Fruit fly (Drosophila melanogaster) S2 (cell line): ENCODE data around the gene idc.

Source experiments
- CG8478 ChIP-seq: fragments of >200 bp; optimal IDR thresholded peaks from 2 replicates; lab custom pipeline; 2018
- CTCF ChIP-seq, 2 experiments: fragments of >200 bp; optimal IDR thresholded peaks; 2 replicates each; lab custom pipeline; 2018

idc gene

dm6 chr3R:20021152-20021769 is 10.4 kb upstream of the idc start, which contains the start of the genes PIG-L and psidin:
TSS of gene PIG-L (minus strand) at chr3R:20021338.
TSS of gene psidin (plus strand) at chr3R:20021704.
- no peak for TF ChIP-seq CTCF (optimal IDR thresholded peaks at IDR 0.05; lab: Kevin White, UChicago)
- no peak for TF ChIP-seq CG8478 (lab: Kevin White, UChicago)

- TF ChIP-seq CTCF (optimal IDR thresholded peaks at IDR 0.05; lab: Kevin White, UChicago) (no peak), CG8478 (lab: Kevin White, UChicago) (no peak)
Measured at dm6 chr3R:20027841-20028240, 3.8 kb upstream of the idc start, which contains the start of the genes CG4424 and CG4854. TSS of gene CG4424 (minus strand) at chr3R:20028040. TSS of gene CG4854 (plus strand) at chr3R:20028058.

- no peak for TF ChIP-seq CG8478 (lab: Kevin White, UChicago)
- no peak for TF ChIP-seq CTCF (optimal IDR thresholded peaks at IDR 0.05; lab: Kevin White, UChicago)
Measured at dm6 chr3R:20031043-20031763, 420 bp upstream of the idc start, which contains the start of gene trem. TSS of gene trem (minus strand) at chr3R:20031309.

- no peak for TF ChIP-seq CG8478 (lab: Kevin White, UChicago)
- TF ChIP-seq CTCF (optimal IDR thresholded peaks at IDR 0.05; lab: Kevin White, UChicago) = no peak
Measured at dm6 chr3R:20035887-20036286, 4.3 kb downstream of the idc start, which contains the start of gene Regnase-1. TSS of gene Regnase-1 (minus strand) at chr3R:20036056.

dm6 chr3R:20042457-20042856 is 10.8 kb downstream of the idc start, which contains the start of the genes CG33934 and Indy-2:
TSS of gene CG33934 (plus strand) at chr3R:20042757.
TSS of gene Indy-2 (plus strand) at chr3R:20042757.
- TF ChIP-seq CTCF (optimal IDR thresholded peaks at IDR 0.05; lab: Kevin White, UChicago) (no peak), CG8478 (lab: Kevin White, UChicago) (no peak)

dm6 chr3R:20055809-20056208 is 24.2 kb downstream of the idc start, which contains the start of gene CG17193:
TSS of gene CG17193 (minus strand) at chr3R:20056097.
- no peak for TF ChIP-seq CG8478 (lab: Kevin White, UChicago)
- no peak for TF ChIP-seq CTCF (optimal IDR thresholded peaks at IDR 0.05; lab: Kevin White, UChicago)

dm6 chr3R:20057501-20057900 is 25.9 kb downstream of the idc start, which contains the start of gene mdlc:
TSS of gene mdlc (plus strand) at chr3R:20057748.
- no peak for TF ChIP-seq CG8478 (lab: Kevin White, UChicago)
- peak in 1 of 2 experiments; percentile 14 for TF ChIP-seq CTCF (optimal IDR thresholded peaks at IDR 0.05; lab: Kevin White, UChicago)

- TF ChIP-seq CG8478 (lab: Kevin White, UChicago) (no peak), CTCF (optimal IDR thresholded peaks at IDR 0.05; lab: Kevin White, UChicago) (peak; percentile 76 to 88)
Measured at dm6 chr3R:20058960-20059359, 27.3 kb downstream of the idc start.

dm6 chr3R:20059650-20060049 is 28.0 kb downstream of the idc start, which contains the start of gene CG4390:
TSS of gene CG4390 (minus strand) at chr3R:20059750.
- TF ChIP-seq CTCF (optimal IDR thresholded peaks at IDR 0.05; lab: Kevin White, UChicago) (no peak), CG8478 (lab: Kevin White, UChicago) (no peak)

dm6 chr3R:20066435-20066834 is 34.8 kb downstream of the idc start:
- TF ChIP-seq CG8478 (lab: Kevin White, UChicago) (no peak), CTCF (optimal IDR thresholded peaks at IDR 0.05; lab: Kevin White, UChicago) (peak; percentile 56)

dm6 chr3R:20080205-20080604 is 48.6 kb downstream of the idc start:
- no peak for TF ChIP-seq CG8478 (lab: Kevin White, UChicago)
- TF ChIP-seq CTCF (optimal IDR thresholded peaks at IDR 0.05; lab: Kevin White, UChicago) = no peak

dm6 chr3R:20082350-20082749 is 50.7 kb downstream of the idc start, which contains the start of gene Rh3:
TSS of gene Rh3 (minus strand) at chr3R:20082450.
- TF ChIP-seq CG8478 (lab: Kevin White, UChicago) = no peak
- TF ChIP-seq CTCF (optimal IDR thresholded peaks at IDR 0.05; lab: Kevin White, UChicago) = no peak
